Worm (Caenorhabditis elegans) whole organism, young adult: ENCODE results near the gene Y81G3A.1.

Experiments used
- D2030.7 ChIP-seq: fragments of 200-800 bp; sonication (Bioruptor generic); IDR thresholded peaks from 2 replicates; pipeline ENCODE4 v1.3.6; 2022; ENCODE audit warnings: missing genetic modification reagents, missing genetic modification characterization, missing compliant biosample characterization
- K11D2.4 ChIP-seq: fragments of 200-800 bp; sonication (Bioruptor generic); IDR thresholded peaks from 2 replicates; pipeline ENCODE4 v1.3.6; 2022; ENCODE audit warnings: missing genetic modification reagents, missing genetic modification characterization, missing compliant biosample characterization
- atf-7 ChIP-seq: sonication (generic microtip); optimal IDR thresholded peaks from 2 replicates; lab custom pipeline; 2017; ENCODE audit warnings: mild to moderate bottlenecking, missing genetic modification characterization, missing compliant biosample characterization
- dox-1 ChIP-seq: fragments of 200-800 bp; sonication (Bioruptor generic); IDR thresholded peaks from 2 replicates; pipeline ENCODE4 v1.3.6; 2022; ENCODE audit warnings: missing genetic modification reagents, missing genetic modification characterization, missing compliant biosample characterization
- dpl-1 ChIP-seq: fragments of 150-350 bp; optimal IDR thresholded peaks from 2 replicates; lab custom pipeline; 2014; ENCODE audit warnings: missing biosample characterization, missing genetic modification reagents, missing genetic modification characterization
- efl-1 ChIP-seq: fragments of 150-350 bp; optimal IDR thresholded peaks from 2 replicates; lab custom pipeline; 2014; ENCODE audit warnings: missing biosample characterization, missing genetic modification reagents, missing genetic modification characterization
- lir-1 ChIP-seq: fragments of 200-800 bp; sonication (Bioruptor generic); conservative IDR thresholded peaks from 2 replicates; pipeline ENCODE4 v1.3.6; 2022; ENCODE audit warnings: missing genetic modification reagents, missing genetic modification characterization, missing compliant biosample characterization
- lsy-27 ChIP-seq: sonication (generic microtip); optimal IDR thresholded peaks from 2 replicates; lab custom pipeline; 2017; ENCODE audit warnings: missing genetic modification characterization, mild to moderate bottlenecking, missing compliant biosample characterization, antibody characterized with exemption, missing genotype, borderline replicate concordance; ENCODE audit not compliant: insufficient read depth
- nhr-120 ChIP-seq: fragments of 200-800 bp; sonication (Bioruptor generic); IDR thresholded peaks from 2 replicates; pipeline ENCODE4 v1.3.6; 2022; ENCODE audit warnings: missing genetic modification characterization, missing compliant biosample characterization
- unc-62 ChIP-seq: fragments of 150-350 bp; optimal IDR thresholded peaks from 2 replicates; lab custom pipeline; 2014; ENCODE audit warnings: missing biosample characterization, missing genetic modification reagents, missing genetic modification characterization
- ztf-22 ChIP-seq: fragments of 200-800 bp; sonication (Bioruptor generic); optimal IDR thresholded peaks from 2 replicates; lab custom pipeline; 2018; ENCODE audit warnings: mild to moderate bottlenecking, missing genetic modification characterization, moderate library complexity, missing compliant biosample characterization

DNA sequence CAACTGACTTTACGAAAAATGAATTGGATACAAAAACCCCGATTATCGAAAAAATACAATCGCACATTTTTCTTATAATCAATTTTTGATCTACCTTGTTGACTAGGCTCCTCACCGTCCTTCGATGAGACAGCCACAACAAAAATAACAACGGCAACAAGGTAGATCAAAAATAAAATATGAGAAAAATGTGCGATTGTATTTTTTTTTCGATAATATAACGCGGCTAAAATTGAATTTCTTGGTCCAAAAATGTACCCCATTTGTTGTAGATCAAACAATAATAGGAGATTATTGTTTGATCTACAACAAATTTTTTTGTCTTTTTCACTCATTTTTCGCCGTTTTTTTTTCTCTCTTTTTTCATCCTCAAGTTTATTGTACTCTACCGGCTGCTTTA lies 46.9 kb upstream of the Y81G3A.1 start:
- TF ChIP-seq D2030.7 (GFP tag; lab: Robert Waterston, UW) (peak; percentile 52), dox-1 (GFP tag; lab: Robert Waterston, UW) (no peak), atf-7 (tag; lab: Kevin White, UChicago) (no peak), unc-62 (GFP tag; lab: Kevin White, UChicago) (no peak), lir-1 (GFP tag; lab: Robert Waterston, UW) (no peak), nhr-120 (GFP tag; lab: Robert Waterston, UW) (no peak), ztf-22 (GFP tag; lab: Kevin White, UChicago) (no peak), lsy-27 (tag; lab: Kevin White, UChicago) (no peak), dpl-1 (GFP tag; lab: Kevin White, UChicago) (no peak), K11D2.4 (GFP tag; lab: Robert Waterston, UW) (no peak), efl-1 (GFP tag; lab: Kevin White, UChicago) (peak; percentile 77)
